Fruit fly (Drosophila melanogaster): ENCODE measurements around the gene CG7564.

Gene CG7564

DNA sequence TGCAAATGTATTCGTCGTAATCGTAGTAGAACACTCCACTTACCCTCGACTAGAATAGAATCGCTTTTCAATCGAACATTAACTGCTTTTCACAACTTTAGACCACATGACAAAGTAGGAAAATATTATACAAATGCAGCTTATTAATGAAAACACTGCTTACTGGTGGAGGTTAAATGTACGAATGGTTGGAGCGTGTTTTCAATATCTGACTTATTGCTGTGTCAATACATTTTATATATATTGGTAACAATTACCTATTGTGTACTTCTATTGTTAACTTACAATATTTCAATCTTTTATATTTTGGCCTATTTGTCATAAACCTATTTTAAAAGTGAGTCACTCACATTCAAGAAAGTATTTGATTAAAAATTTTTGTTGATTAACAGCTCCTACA lies 25.9 kb downstream of the CG7564 start:
- peak; percentile 50 for TF ChIP-seq cic (GFP tag; optimal IDR thresholded peaks at IDR 0.05)
- peak; percentile 93 for TF ChIP-seq kay (GFP tag; ENCODE audit: borderline replicate concordance)
- no peak for TF ChIP-seq CG1620 (GFP tag; optimal IDR thresholded peaks at IDR 0.05)

DNA sequence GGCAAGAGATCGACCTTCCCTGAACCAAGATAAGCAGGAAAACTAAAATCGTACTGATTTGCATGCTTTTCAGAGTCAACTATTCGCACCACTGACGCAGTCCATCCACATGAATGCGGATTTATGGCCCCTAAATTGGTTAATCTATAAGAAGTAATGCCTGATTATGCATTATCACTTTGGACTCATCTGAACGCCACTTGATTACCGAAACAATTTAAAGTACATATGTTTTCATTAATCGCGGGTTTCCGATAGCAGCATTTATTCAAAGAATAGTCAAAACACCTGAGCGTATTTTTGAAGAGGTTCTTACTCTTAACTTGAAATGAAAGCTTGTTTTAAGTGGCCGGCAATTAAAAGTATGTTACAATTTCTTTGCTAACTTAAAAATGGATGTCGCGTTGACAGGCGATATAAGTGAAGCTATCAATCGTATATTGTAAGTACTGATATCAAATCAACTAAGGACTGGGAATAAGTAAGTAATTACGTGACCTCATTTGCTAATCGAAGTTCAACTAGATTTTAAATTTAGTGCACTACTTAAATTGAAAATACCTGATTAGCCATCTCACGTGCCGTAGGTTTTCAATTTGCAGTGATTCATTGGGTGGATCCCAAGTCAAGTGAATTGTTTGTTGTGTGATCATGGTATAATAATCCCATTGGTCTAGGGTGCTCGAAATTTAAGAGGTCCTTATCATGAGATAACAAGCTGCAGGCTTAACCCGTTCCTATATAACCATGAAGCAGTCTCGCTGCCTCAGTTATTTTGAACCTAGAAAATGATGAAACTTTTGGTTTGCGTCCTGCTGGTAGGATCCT lies 35.2 kb downstream of the CG7564 start, which contains the start of the genes Jon74E and CG7542:
Gene Jon74E (minus strand): TSS at position 79 of the 828 bp plus-strand sequence.
Gene CG7542 (plus strand): TSS at position 778 of the 828 bp plus-strand sequence.
- TF ChIP-seq CG14711 (tag; optimal IDR thresholded peaks at IDR 0.05) (no peak), ovo (GFP tag; optimal IDR thresholded peaks at IDR 0.05) (no peak), CG7045 (GFP tag; optimal IDR thresholded peaks at IDR 0.05) (no peak), pad (GFP tag; optimal IDR thresholded peaks at IDR 0.05) (no peak), CG12768 (GFP tag; optimal IDR thresholded peaks at IDR 0.05) (no peak), CG1620 (GFP tag; optimal IDR thresholded peaks at IDR 0.05) (no peak), CG5204 (GFP tag; optimal IDR thresholded peaks at IDR 0.05) (no peak), Clk (GFP tag; optimal IDR thresholded peaks at IDR 0.05) (no peak), bab1 (GFP tag; optimal IDR thresholded peaks at IDR 0.05) (no peak), CG11617 (GFP tag; optimal IDR thresholded peaks at IDR 0.05) (no peak), cnc (optimal IDR thresholded peaks at IDR 0.05) (no peak), CG7101 (tag; optimal IDR thresholded peaks at IDR 0.05) (no peak), tj (GFP tag; optimal IDR thresholded peaks at IDR 0.05) (no peak), CG33017 (tag; optimal IDR thresholded peaks at IDR 0.05) (no peak), Hr96 (GFP tag; optimal IDR thresholded peaks at IDR 0.05) (no peak), Crg-1 (GFP tag; optimal IDR thresholded peaks at IDR 0.05) (no peak), kay (GFP tag; ENCODE audit: borderline replicate concordance) (no peak)

- TF ChIP-seq tj (GFP tag; optimal IDR thresholded peaks at IDR 0.05) (no peak), ovo (GFP tag; optimal IDR thresholded peaks at IDR 0.05) (no peak), pad (GFP tag; optimal IDR thresholded peaks at IDR 0.05) (no peak), CG14711 (tag; optimal IDR thresholded peaks at IDR 0.05) (no peak), cic (GFP tag; optimal IDR thresholded peaks at IDR 0.05) (no peak), bab1 (GFP tag; optimal IDR thresholded peaks at IDR 0.05) (no peak), CG12768 (GFP tag; optimal IDR thresholded peaks at IDR 0.05) (no peak), CG1620 (GFP tag; optimal IDR thresholded peaks at IDR 0.05) (no peak), CG5204 (GFP tag; optimal IDR thresholded peaks at IDR 0.05) (no peak), CG7045 (GFP tag; optimal IDR thresholded peaks at IDR 0.05) (no peak), CG7101 (tag; optimal IDR thresholded peaks at IDR 0.05) (no peak), Mnt (GFP tag; optimal IDR thresholded peaks at IDR 0.05) (no peak), toe (GFP tag; optimal IDR thresholded peaks at IDR 0.05) (no peak), Hr96 (GFP tag; optimal IDR thresholded peaks at IDR 0.05) (no peak), Crg-1 (GFP tag; optimal IDR thresholded peaks at IDR 0.05) (no peak), cnc (optimal IDR thresholded peaks at IDR 0.05) (no peak), CG11617 (GFP tag; optimal IDR thresholded peaks at IDR 0.05) (no peak)
Measured at dm6 chr3L:17555794-17556193, 41.7 kb downstream of the CG7564 start.

DNA sequence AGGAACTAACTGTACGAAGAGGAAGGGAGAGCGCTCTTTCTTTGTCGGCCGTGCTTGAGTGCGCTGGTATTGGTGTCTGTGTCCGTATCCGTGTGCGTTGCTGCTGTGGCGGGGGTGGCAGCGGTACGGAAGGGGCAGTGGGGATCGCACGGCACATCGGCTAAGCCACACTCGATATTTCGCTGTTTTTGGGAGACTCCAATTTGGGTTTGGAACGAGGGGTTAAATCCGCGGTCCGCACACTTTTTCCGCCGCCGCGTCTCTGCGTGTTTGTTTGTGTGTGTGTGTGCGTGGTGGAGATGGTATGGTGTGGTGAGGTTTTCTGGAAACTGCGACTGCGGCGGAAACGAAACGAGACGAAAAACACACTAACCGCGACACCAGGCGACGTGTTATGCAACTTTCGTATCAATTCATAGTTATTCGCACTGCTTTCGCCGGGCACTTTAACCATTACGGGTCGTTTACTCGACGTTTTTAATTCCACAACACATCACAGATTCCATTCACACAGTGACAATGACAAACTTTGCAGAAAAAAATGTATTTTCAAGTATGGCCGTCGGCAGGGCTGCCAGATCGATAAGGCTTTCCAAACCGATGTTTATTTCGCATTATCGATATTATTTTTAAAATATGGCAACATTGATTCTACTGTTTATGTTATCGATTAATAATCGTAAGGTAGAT lies 43.3 kb downstream of the CG7564 start, which contains the start of gene CycT:
Gene CycT (minus strand): TSS at position 574 of the 690 bp plus-strand sequence.
- TF ChIP-seq pad (GFP tag; optimal IDR thresholded peaks at IDR 0.05) (peak; percentile 75), ovo (GFP tag; optimal IDR thresholded peaks at IDR 0.05) (peak; percentile 69), toe (GFP tag; optimal IDR thresholded peaks at IDR 0.05) (no peak), Crg-1 (GFP tag; optimal IDR thresholded peaks at IDR 0.05) (peak; percentile 20), CG33017 (tag; optimal IDR thresholded peaks at IDR 0.05) (peak; percentile 62), kay (GFP tag; ENCODE audit: borderline replicate concordance) (no peak), Mnt (GFP tag; optimal IDR thresholded peaks at IDR 0.05) (peak; percentile 49), CG7045 (GFP tag; optimal IDR thresholded peaks at IDR 0.05) (peak; percentile 68), Hr96 (GFP tag; optimal IDR thresholded peaks at IDR 0.05) (no peak), Clk (GFP tag; optimal IDR thresholded peaks at IDR 0.05) (peak; percentile 10), CG5204 (GFP tag; optimal IDR thresholded peaks at IDR 0.05) (no peak), CG11617 (GFP tag; optimal IDR thresholded peaks at IDR 0.05) (peak; percentile 85), CG1620 (GFP tag; optimal IDR thresholded peaks at IDR 0.05) (no peak), CG12768 (GFP tag; optimal IDR thresholded peaks at IDR 0.05) (peak; percentile 78), CG14711 (tag; optimal IDR thresholded peaks at IDR 0.05) (peak; percentile 25), tj (GFP tag; optimal IDR thresholded peaks at IDR 0.05) (peak; percentile 82), CG7101 (tag; optimal IDR thresholded peaks at IDR 0.05) (peak; percentile 66), bab1 (GFP tag; optimal IDR thresholded peaks at IDR 0.05) (peak; percentile 72), cnc (optimal IDR thresholded peaks at IDR 0.05) (no peak), cic (GFP tag; optimal IDR thresholded peaks at IDR 0.05) (peak; percentile 75)

- TF ChIP-seq CG1620 (GFP tag; optimal IDR thresholded peaks at IDR 0.05), result no peak
- no peak for TF ChIP-seq cic (GFP tag; optimal IDR thresholded peaks at IDR 0.05)
- TF ChIP-seq cnc (optimal IDR thresholded peaks at IDR 0.05), result no peak
- no peak for TF ChIP-seq toe (GFP tag; optimal IDR thresholded peaks at IDR 0.05)
- TF ChIP-seq pad (GFP tag; optimal IDR thresholded peaks at IDR 0.05), result no peak
- TF ChIP-seq CG14711 (tag; optimal IDR thresholded peaks at IDR 0.05), result no peak
- no peak for TF ChIP-seq Mnt (GFP tag; optimal IDR thresholded peaks at IDR 0.05)
- TF ChIP-seq CG7045 (GFP tag; optimal IDR thresholded peaks at IDR 0.05), result no peak
- TF ChIP-seq CG33017 (tag; optimal IDR thresholded peaks at IDR 0.05), result no peak
- no peak for TF ChIP-seq Hr96 (GFP tag; optimal IDR thresholded peaks at IDR 0.05)
- TF ChIP-seq CG12768 (GFP tag; optimal IDR thresholded peaks at IDR 0.05), result no peak
- no peak for TF ChIP-seq Clk (GFP tag; optimal IDR thresholded peaks at IDR 0.05)
- TF ChIP-seq ovo (GFP tag; optimal IDR thresholded peaks at IDR 0.05), result no peak
- TF ChIP-seq CG5204 (GFP tag; optimal IDR thresholded peaks at IDR 0.05), result no peak
- no peak for TF ChIP-seq tj (GFP tag; optimal IDR thresholded peaks at IDR 0.05)
- TF ChIP-seq kay (GFP tag; ENCODE audit: borderline replicate concordance), result no peak
- no peak for TF ChIP-seq CG7101 (tag; optimal IDR thresholded peaks at IDR 0.05)
- no peak for TF ChIP-seq bab1 (GFP tag; optimal IDR thresholded peaks at IDR 0.05)
- TF ChIP-seq Crg-1 (GFP tag; optimal IDR thresholded peaks at IDR 0.05), result no peak
- TF ChIP-seq CG11617 (GFP tag; optimal IDR thresholded peaks at IDR 0.05), result no peak
Measured at dm6 chr3L:17562263-17562662, 48.2 kb downstream of the CG7564 start.

All from whole organism, adult.